Worm (Caenorhabditis elegans) whole organism, L1 larva: ENCODE data around the gene twk-3.
A peak's percentile ranks its signal among the peaks of the same experiment; 100 is the strongest.

Experiments
- C16A3.4 ChIP-seq: fragments of 150-350 bp; optimal IDR thresholded peaks from 2 replicates; lab custom pipeline; 2014; ENCODE audit warnings: missing biosample characterization, missing genetic modification characterization
- aly-2 ChIP-seq: fragments of 150-350 bp; optimal IDR thresholded peaks from 2 replicates; lab custom pipeline; 2014; ENCODE audit warnings: missing biosample characterization, missing genetic modification characterization
- ama-1 ChIP-seq: fragments of 150-350 bp; optimal IDR thresholded peaks from 2 replicates; lab custom pipeline; 2014
- ceh-63 ChIP-seq: fragments of 200-800 bp; sonication (Bioruptor generic); optimal IDR thresholded peaks from 2 replicates; lab custom pipeline; 2018; ENCODE audit warnings: mild to moderate bottlenecking, missing genetic modification characterization, missing compliant biosample characterization
- ceh-82 ChIP-seq, 3 experiments: fragments of 150-350 bp in 1 of 3; sonication (generic microtip) in 2 of 3; optimal IDR thresholded peaks; 2 replicates each; lab custom pipeline; 2014 to 2017; ENCODE audit warnings: missing biosample characterization in 3 of 3, missing genetic modification characterization in 3 of 3
- ceh-88 ChIP-seq: fragments of 200-800 bp; sonication (Bioruptor generic); IDR thresholded peaks from 2 replicates; pipeline ENCODE4 v1.3.6; 2022; ENCODE audit warnings: missing genetic modification characterization, missing compliant biosample characterization
- ceh-90 ChIP-seq: sonication (generic microtip); optimal IDR thresholded peaks from 2 replicates; lab custom pipeline; 2016; ENCODE audit warnings: missing genetic modification characterization, missing compliant biosample characterization
- dpl-1 ChIP-seq, 3 experiments: fragments of 150-350 bp in 2 of 3; sonication (generic microtip) in 1 of 3; optimal IDR thresholded peaks; 2 replicates each; lab custom pipeline; 2014 to 2017; ENCODE audit warnings: missing biosample characterization in 3 of 3, missing genetic modification characterization in 3 of 3, missing genetic modification reagents in 3 of 3
- efl-1 ChIP-seq, 4 experiments: fragments of 150-350 bp; optimal IDR thresholded peaks in 3 of 4; peaks in 1 of 4; 1 replicate in 1 of 4; 2 replicates in 3 of 4; lab custom pipeline; 2014; ENCODE audit warnings: missing biosample characterization in 2 of 4, missing genetic modification characterization in 2 of 4, missing genetic modification reagents in 2 of 4
- efl-3 ChIP-seq: fragments of 200-800 bp; sonication (Bioruptor generic); optimal IDR thresholded peaks from 2 replicates; lab custom pipeline; 2018; ENCODE audit warnings: mild to moderate bottlenecking, missing genetic modification characterization, missing compliant biosample characterization
- elt-2 ChIP-seq: sonication (generic microtip); optimal IDR thresholded peaks from 2 replicates; lab custom pipeline; 2016; ENCODE audit warnings: missing genetic modification characterization, mild to moderate bottlenecking, inconsistent platforms, missing compliant biosample characterization, missing genetic modification reagents
- fkh-4 ChIP-seq: sonication (generic microtip); optimal IDR thresholded peaks from 2 replicates; lab custom pipeline; 2016; ENCODE audit warnings: missing compliant biosample characterization, missing genetic modification characterization, borderline replicate concordance
- fkh-8 ChIP-seq: sonication (generic microtip); optimal IDR thresholded peaks from 2 replicates; lab custom pipeline; 2016; ENCODE audit warnings: mild to moderate bottlenecking, missing genetic modification characterization, missing compliant biosample characterization
- grh-1 ChIP-seq: fragments of 200-800 bp; sonication (Bioruptor generic); IDR thresholded peaks from 2 replicates; pipeline ENCODE4 v1.3.6; 2022; ENCODE audit warnings: missing genetic modification reagents, missing genetic modification characterization, missing compliant biosample characterization
- hlh-17 ChIP-seq: fragments of 200-800 bp; sonication (Bioruptor generic); optimal IDR thresholded peaks from 2 replicates; lab custom pipeline; 2018; ENCODE audit warnings: missing genetic modification characterization, mild to moderate bottlenecking, missing compliant biosample characterization, moderate library complexity, borderline replicate concordance
- hlh-4 ChIP-seq: sonication (generic microtip); optimal IDR thresholded peaks from 2 replicates; lab custom pipeline; 2016; ENCODE audit warnings: mild to moderate bottlenecking, missing genetic modification characterization, missing compliant biosample characterization
- isw-1 ChIP-seq: fragments of 200-800 bp; sonication (Bioruptor generic); IDR thresholded peaks from 2 replicates; pipeline ENCODE4 v1.3.6; 2022; ENCODE audit warnings: missing genetic modification characterization, missing compliant biosample characterization
- lin-13 ChIP-seq: fragments of 150-350 bp; optimal IDR thresholded peaks from 2 replicates; lab custom pipeline; 2014; ENCODE audit warnings: missing biosample characterization, missing genetic modification reagents, missing genetic modification characterization
- lin-14 ChIP-seq: fragments of 200-800 bp; sonication (Bioruptor generic); optimal IDR thresholded peaks from 2 replicates; lab custom pipeline; 2018; ENCODE audit warnings: mild to moderate bottlenecking, missing genetic modification characterization, moderate library complexity, missing compliant biosample characterization
- lin-35 ChIP-seq, 2 experiments: fragments of 150-350 bp; optimal IDR thresholded peaks; 2 replicates each; lab custom pipeline; 2014; ENCODE audit warnings: missing biosample characterization in 2 of 2, missing genetic modification characterization in 2 of 2, missing genetic modification reagents in 2 of 2
- mef-2 ChIP-seq: fragments of 150-350 bp; optimal IDR thresholded peaks from 2 replicates; lab custom pipeline; 2014; ENCODE audit warnings: missing biosample characterization, missing genetic modification characterization
- nhr-11 ChIP-seq: fragments of 150-350 bp; optimal IDR thresholded peaks from 2 replicates; lab custom pipeline; 2014; ENCODE audit warnings: missing biosample characterization, missing genetic modification characterization
- nhr-20 ChIP-seq: sonication (generic microtip); optimal IDR thresholded peaks from 2 replicates; lab custom pipeline; 2016; ENCODE audit warnings: mild to moderate bottlenecking, missing genetic modification characterization, missing compliant biosample characterization
- nhr-237 ChIP-seq: fragments of 150-350 bp; optimal IDR thresholded peaks from 2 replicates; lab custom pipeline; 2014; ENCODE audit warnings: missing biosample characterization, missing genetic modification characterization
- nhr-47 ChIP-seq: sonication (generic microtip); optimal IDR thresholded peaks from 2 replicates; lab custom pipeline; 2016; ENCODE audit warnings: mild to moderate bottlenecking, missing genetic modification characterization, moderate library complexity, missing compliant biosample characterization
- nhr-76 ChIP-seq: sonication (generic microtip); optimal IDR thresholded peaks from 2 replicates; lab custom pipeline; 2017; ENCODE audit warnings: missing biosample characterization, missing genetic modification characterization
- nhr-77 ChIP-seq: fragments of 150-350 bp; optimal IDR thresholded peaks from 2 replicates; lab custom pipeline; 2014; ENCODE audit warnings: missing biosample characterization, missing genetic modification characterization
- nhr-85 ChIP-seq: sonication (generic microtip); peaks from one replicate; lab custom pipeline; 2016; ENCODE audit warnings: missing genetic modification characterization, inconsistent platforms, missing compliant biosample characterization
- pax-3 ChIP-seq: fragments of 200-800 bp; sonication (Bioruptor generic); optimal IDR thresholded peaks from 2 replicates; lab custom pipeline; 2018; ENCODE audit warnings: mild to moderate bottlenecking, missing genetic modification characterization, moderate library complexity, missing compliant biosample characterization
- rnt-1 ChIP-seq: sonication (generic microtip); optimal IDR thresholded peaks from 2 replicates; lab custom pipeline; 2016; ENCODE audit warnings: mild to moderate bottlenecking, missing genetic modification characterization, moderate library complexity, missing compliant biosample characterization
- skn-1 ChIP-seq: fragments of 150-350 bp; optimal IDR thresholded peaks from 2 replicates; lab custom pipeline; 2014; ENCODE audit warnings: missing biosample characterization, missing genetic modification characterization
- tbx-2 ChIP-seq: sonication (generic microtip); optimal IDR thresholded peaks from 2 replicates; lab custom pipeline; 2016; ENCODE audit warnings: missing genetic modification characterization, missing compliant biosample characterization
- unc-30 ChIP-seq: sonication (generic microtip); optimal IDR thresholded peaks from 2 replicates; lab custom pipeline; 2017; ENCODE audit warnings: missing biosample characterization, missing genetic modification characterization
- unc-86 ChIP-seq: sonication (generic microtip); optimal IDR thresholded peaks from 2 replicates; lab custom pipeline; 2016; ENCODE audit warnings: missing genetic modification characterization, missing compliant biosample characterization
- vab-15 ChIP-seq: sonication (generic microtip); optimal IDR thresholded peaks from 2 replicates; lab custom pipeline; 2017; ENCODE audit warnings: missing genotype, mild to moderate bottlenecking, missing genetic modification characterization, missing compliant biosample characterization
- zag-1 ChIP-seq: fragments of 150-350 bp; optimal IDR thresholded peaks from 2 replicates; lab custom pipeline; 2014; ENCODE audit warnings: missing biosample characterization, missing genetic modification characterization
- zip-4 ChIP-seq: fragments of 200-800 bp; sonication (Bioruptor generic); optimal IDR thresholded peaks from 2 replicates; lab custom pipeline; 2018; ENCODE audit warnings: mild to moderate bottlenecking, missing genetic modification characterization, moderate library complexity, missing compliant biosample characterization
- ztf-11 ChIP-seq, 2 experiments: sonication (generic microtip); optimal IDR thresholded peaks; 2 replicates each; lab custom pipeline; 2016 to 2017; ENCODE audit warnings: missing genetic modification characterization in 2 of 2, missing biosample characterization in 1 of 2, missing compliant biosample characterization in 1 of 2
- ztf-4 ChIP-seq: fragments of 150-350 bp; optimal IDR thresholded peaks from 2 replicates; lab custom pipeline; 2014; ENCODE audit warnings: missing biosample characterization, missing genetic modification characterization

Gene twk-3

DNA sequence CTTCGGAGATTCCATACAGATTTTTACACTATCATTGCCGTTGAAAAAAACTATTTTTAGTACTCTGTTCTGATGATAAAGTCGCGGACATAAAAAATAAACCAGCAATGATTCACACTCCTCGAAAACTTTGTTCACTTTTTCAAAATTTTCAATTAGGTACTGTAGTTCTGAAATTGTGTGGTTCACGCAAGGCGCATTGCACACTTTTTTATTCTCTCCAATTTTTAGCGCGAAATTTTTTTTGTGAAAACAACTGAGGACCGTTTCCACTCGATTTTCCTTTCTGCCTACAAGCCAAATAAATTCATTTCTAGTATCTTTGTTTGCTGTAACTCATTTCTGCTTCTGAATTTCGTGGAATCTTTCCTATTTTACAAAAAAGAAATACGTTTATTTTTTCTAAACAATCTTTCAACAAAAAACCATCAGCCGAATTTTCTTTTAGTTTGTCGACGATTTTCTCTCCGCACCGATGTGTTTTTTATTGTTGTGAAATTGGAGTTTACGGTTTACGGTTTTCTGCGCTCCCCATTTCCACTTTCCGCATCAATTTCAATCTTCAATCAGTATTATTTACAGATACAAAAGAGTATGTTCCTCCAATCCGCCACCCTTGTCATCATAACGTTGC, 40.7 kb upstream of the twk-3 start, which contains the start of gene F35C11.5:
TSS of gene F35C11.5 (plus strand) at position 584 of the 634 bp plus-strand sequence.
- TF ChIP-seq grh-1 (GFP tag; lab: Robert Waterston, UW) (no peak), dpl-1 (GFP tag; optimal IDR thresholded peaks at IDR 0.05; lab: Kevin White, UChicago) (no peak), nhr-20 (tag; lab: Kevin White, UChicago) (no peak), unc-30 (tag; lab: Kevin White, UChicago) (no peak), skn-1 (tag; lab: Kevin White, UChicago) (no peak), nhr-85 (no peak), elt-2 (tag; lab: Kevin White, UChicago) (no peak), ztf-11 (tag; optimal IDR thresholded peaks at IDR 0.05; lab: Kevin White, UChicago) (no peak), nhr-47 (tag; lab: Kevin White, UChicago) (no peak), nhr-11 (tag; lab: Kevin White, UChicago) (no peak), hlh-4 (tag; lab: Kevin White, UChicago) (no peak), tbx-2 (tag; lab: Kevin White, UChicago) (no peak), isw-1 (no peak)

ce11 chrII:8249710-8250109, 37.1 kb upstream of the twk-3 start:
- no peak for TF ChIP-seq zag-1
- TF ChIP-seq elt-2 (tag; lab: Kevin White, UChicago): peak; percentile 36
- TF ChIP-seq, all 84 proteins: peak for 1

ce11 chrII:8248745-8249144, 36.2 kb upstream of the twk-3 start, which contains the start of the genes F35C11.2 and F35C11.4:
Gene F35C11.2 (minus strand): TSS chrII:8248834.
Gene F35C11.4 (plus strand): TSS chrII:8249004.
- TF ChIP-seq nhr-76 (no peak), nhr-11 (tag; lab: Kevin White, UChicago) (no peak), ceh-90 (tag; lab: Kevin White, UChicago) (no peak), lin-35 (GFP tag; optimal IDR thresholded peaks at IDR 0.05; lab: Kevin White, UChicago) (peak in 1 of 2 experiments; percentile 17), lin-14 (GFP tag; lab: Kevin White, UChicago) (peak; percentile 1), mef-2 (tag; lab: Kevin White, UChicago) (no peak), ceh-82 (tag; optimal IDR thresholded peaks at IDR 0.05; lab: Kevin White, UChicago) (no peak), efl-1 (optimal IDR thresholded peaks at IDR 0.05; lab: Kevin White, UChicago) (no peak), efl-1 (GFP tag; optimal IDR thresholded peaks at IDR 0.05 in 1 of 2; lab: Kevin White, UChicago) (peak in 1 of 2 experiments; percentile 85), lin-13 (GFP tag; lab: Kevin White, UChicago) (no peak), hlh-17 (no peak), zip-4 (GFP tag; lab: Kevin White, UChicago) (no peak), elt-2 (tag; lab: Kevin White, UChicago) (peak; percentile 60), unc-86 (tag; lab: Kevin White, UChicago) (no peak), fkh-4 (tag; lab: Kevin White, UChicago) (no peak), ceh-88 (GFP tag; lab: Robert Waterston, UW) (no peak), dpl-1 (GFP tag; optimal IDR thresholded peaks at IDR 0.05; lab: Kevin White, UChicago) (no peak)

- TF ChIP-seq ztf-4: no peak
- no peak for TF ChIP-seq ama-1 (lab: Kevin White, UChicago)
- TF ChIP-seq nhr-237 (tag; lab: Kevin White, UChicago): no peak
- no peak for TF ChIP-seq rnt-1
- TF ChIP-seq pax-3 (tag; lab: Kevin White, UChicago): no peak
- TF ChIP-seq nhr-20 (tag; lab: Kevin White, UChicago): no peak
- no peak for TF ChIP-seq hlh-4 (tag; lab: Kevin White, UChicago)
- TF ChIP-seq fkh-8 (tag; lab: Kevin White, UChicago): no peak
- no peak for TF ChIP-seq unc-30 (tag; lab: Kevin White, UChicago)
- no peak for TF ChIP-seq aly-2 (tag; lab: Kevin White, UChicago)
- no peak for TF ChIP-seq efl-3 (GFP tag; lab: Kevin White, UChicago)
- no peak for TF ChIP-seq vab-15
- no peak for TF ChIP-seq dpl-1 (GFP tag; optimal IDR thresholded peaks at IDR 0.05; lab: Kevin White, UChicago)
- no peak for TF ChIP-seq ceh-63 (GFP tag; lab: Kevin White, UChicago)
- no peak for TF ChIP-seq C16A3.4 (tag; lab: Kevin White, UChicago)
- no peak for TF ChIP-seq nhr-77 (tag; lab: Kevin White, UChicago)
Observed at ce11 chrII:8246476-8246875, 33.9 kb upstream of the twk-3 start, which contains the start of gene F35C11.3. Gene F35C11.3 (plus strand): TSS chrII:8246776.
